Fruit fly (Drosophila melanogaster): ENCODE measurements around the gene CG4766.

Gene CG4766

dm6 chrX:6035359-6035758, 34.8 kb upstream of the CG4766 start:
- TF ChIP-seq Ets97D (GFP tag; optimal IDR thresholded peaks at IDR 0.05) (no peak), Kr (GFP tag; optimal IDR thresholded peaks at IDR 0.05) (no peak), Bgb (GFP tag; IDR thresholded peaks at IDR 0.05; ENCODE audit: partially characterized antibody) (peak; percentile 55; the same call in 1 of the 2 replicates), pros (GFP tag; optimal IDR thresholded peaks at IDR 0.05) (no peak), CG31365 (tag; optimal IDR thresholded peaks at IDR 0.05) (peak; percentile 87), cwo (GFP tag; optimal IDR thresholded peaks at IDR 0.05) (no peak), CG9797 (GFP tag; optimal IDR thresholded peaks at IDR 0.05) (no peak), Myb (GFP tag; optimal IDR thresholded peaks at IDR 0.05) (no peak), kni (GFP tag; optimal IDR thresholded peaks at IDR 0.05) (no peak), TFAM (GFP tag; optimal IDR thresholded peaks at IDR 0.05) (no peak), CG8281 (tag; optimal IDR thresholded peaks at IDR 0.05) (peak; percentile 46), CG4707 (GFP tag; optimal IDR thresholded peaks at IDR 0.05) (peak; percentile 38), hth (optimal IDR thresholded peaks at IDR 0.05) (no peak), pita (GFP tag; optimal IDR thresholded peaks at IDR 0.05) (peak; percentile 78), CG11504 (tag; optimal IDR thresholded peaks at IDR 0.05) (peak; percentile 32), jing (GFP tag; optimal IDR thresholded peaks at IDR 0.05) (no peak), amos (GFP tag; IDR thresholded peaks at IDR 0.05; ENCODE audit: partially characterized antibody) (peak; percentile 6; the same call in 1 of the 2 replicates), CTCF (GFP tag; optimal IDR thresholded peaks at IDR 0.05) (peak; percentile 81), Chrac-16 (GFP tag; optimal IDR thresholded peaks at IDR 0.05) (no peak), toy (GFP tag; IDR thresholded peaks at IDR 0.05) (no peak), cg (GFP tag; optimal IDR thresholded peaks at IDR 0.05) (no peak), CG42726 (GFP tag; IDR thresholded peaks at IDR 0.05; ENCODE audit: partially characterized antibody) (0 out of 2 replicates have a peak, but pooled peaks have one; percentile 9), dpn (GFP tag; optimal IDR thresholded peaks at IDR 0.05) (no peak), emc (GFP tag; optimal IDR thresholded peaks at IDR 0.05) (no peak), CG10321 (GFP tag; IDR thresholded peaks at IDR 0.05) (no peak), CG14710 (tag; optimal IDR thresholded peaks at IDR 0.05) (peak; percentile 25), MTF-1 (GFP tag; optimal IDR thresholded peaks at IDR 0.05; ENCODE audit: borderline replicate concordance) (no peak), HmgZ (tag; optimal IDR thresholded peaks at IDR 0.05) (no peak), Lhr (GFP tag; optimal IDR thresholded peaks at IDR 0.05) (peak; percentile 37), ap (GFP tag; IDR thresholded peaks at IDR 0.05) (no peak), aop (GFP tag; IDR thresholded peaks at IDR 0.05) (no peak), CG4404 (GFP tag; IDR thresholded peaks at IDR 0.05) (no peak), CG1603 (tag; optimal IDR thresholded peaks at IDR 0.05) (peak; percentile 37), Gug (GFP tag; IDR thresholded peaks at IDR 0.05) (no peak), bbx (GFP tag; IDR thresholded peaks at IDR 0.05; ENCODE audit: partially characterized antibody) (peak; percentile 58; the same call in 1 of the 2 replicates), CG2199 (GFP tag; IDR thresholded peaks at IDR 0.05) (peak; percentile 77), Pdp1 (GFP tag; optimal IDR thresholded peaks at IDR 0.05) (peak in 1 of 2 experiments; percentile 25), stwl (tag; optimal IDR thresholded peaks at IDR 0.05) (peak; percentile 31), D19A (tag; optimal IDR thresholded peaks at IDR 0.05) (no peak), CG12299 (tag; optimal IDR thresholded peaks at IDR 0.05) (no peak), eve (GFP tag; optimal IDR thresholded peaks at IDR 0.05) (no peak), pho (GFP tag; optimal IDR thresholded peaks at IDR 0.05) (no peak), sens (GFP tag) (peak; percentile 77), CG6791 (GFP tag; IDR thresholded peaks at IDR 0.05; ENCODE audit: partially characterized antibody) (0 out of 3 replicates have a peak, but pooled peaks have one; percentile 29), Nf-YC (tag; optimal IDR thresholded peaks at IDR 0.05) (no peak), gem (tag; optimal IDR thresholded peaks at IDR 0.05) (no peak), CG15601 (tag; optimal IDR thresholded peaks at IDR 0.05) (peak; percentile 77), lilli (GFP tag; optimal IDR thresholded peaks at IDR 0.05) (no peak), CG2202 (tag; optimal IDR thresholded peaks at IDR 0.05) (peak; percentile 2), onecut (GFP tag; IDR thresholded peaks at IDR 0.05) (no peak), vvl (GFP tag; IDR thresholded peaks at IDR 0.05) (0 out of 2 replicates have a peak, but pooled peaks have one; percentile 13)

All from whole organism, embryonic.